Worm (Caenorhabditis elegans) whole organism, midembryonic: ENCODE measurements around the gene mdt-8.

Experiments
- T22C8.4 ChIP-seq: fragments of 200-800 bp; sonication (Bioruptor generic); IDR thresholded peaks from 2 replicates; pipeline ENCODE4 v1.3.6; 2022; ENCODE audit warnings: missing genetic modification characterization, missing compliant biosample characterization
- cog-1 ChIP-seq: sonication (generic microtip); optimal IDR thresholded peaks from 2 replicates; lab custom pipeline; 2016; ENCODE audit warnings: missing genetic modification characterization, missing compliant biosample characterization
- flt-1 ChIP-seq: fragments of 200-800 bp; sonication (Bioruptor generic); IDR thresholded peaks from 2 replicates; pipeline ENCODE4 v1.3.6; 2022; ENCODE audit warnings: missing genetic modification characterization, missing compliant biosample characterization
- klf-2 ChIP-seq: fragments of 200-800 bp; sonication (Bioruptor generic); conservative IDR thresholded peaks from 2 replicates; pipeline ENCODE4 v1.3.6; 2022; ENCODE audit warnings: missing genetic modification reagents, missing genetic modification characterization, missing compliant biosample characterization
- med-1 ChIP-seq: sonication (generic microtip); optimal IDR thresholded peaks from 2 replicates; lab custom pipeline; 2017; ENCODE audit warnings: missing genetic modification characterization, mild to moderate bottlenecking, missing compliant biosample characterization, antibody characterized with exemption, missing genetic modification reagents; ENCODE audit not compliant: insufficient read depth
- ref-1 ChIP-seq: fragments of 200-800 bp; sonication (Bioruptor generic); conservative IDR thresholded peaks from 2 replicates; pipeline ENCODE4 v1.3.6; 2022; ENCODE audit warnings: missing genetic modification reagents, missing genetic modification characterization, missing compliant biosample characterization
- tab-1 ChIP-seq: fragments of 200-800 bp; sonication (Bioruptor generic); IDR thresholded peaks from 2 replicates; pipeline ENCODE4 v1.3.6; 2022; ENCODE audit warnings: missing genetic modification characterization, missing compliant biosample characterization
- ztf-23 ChIP-seq: fragments of 200-800 bp; sonication (Bioruptor generic); IDR thresholded peaks from 2 replicates; pipeline ENCODE4 v1.3.6; 2022; ENCODE audit warnings: missing genetic modification reagents, missing genetic modification characterization, missing compliant biosample characterization
- ztf-29 ChIP-seq: fragments of 200-800 bp; sonication (Bioruptor generic); IDR thresholded peaks from 2 replicates; pipeline ENCODE4 v1.3.6; 2022; ENCODE audit warnings: missing genetic modification reagents, missing genetic modification characterization, missing compliant biosample characterization

mdt-8 gene

DNA sequence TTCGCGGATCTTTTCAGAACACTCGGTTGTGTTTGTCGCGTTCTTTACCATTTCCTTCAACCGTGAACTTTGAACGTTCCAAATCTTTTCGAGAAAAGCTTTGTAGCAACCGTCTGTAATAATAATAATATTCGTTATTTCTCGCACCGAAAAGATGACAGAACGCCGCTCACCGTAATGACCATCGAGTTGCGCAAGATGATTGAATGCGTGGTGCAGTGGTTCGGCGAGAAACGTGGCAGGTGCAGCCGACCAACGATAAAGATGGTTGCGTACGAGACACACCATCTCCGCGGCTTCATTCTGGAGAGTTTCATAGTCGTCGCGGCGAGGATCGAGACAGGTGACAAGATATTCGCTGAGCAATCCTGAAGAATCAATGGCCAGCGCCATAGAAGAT lies 9.3 kb upstream of the mdt-8 start:
- TF ChIP-seq cog-1 (tag; lab: Kevin White, UChicago): no peak
- TF ChIP-seq ztf-23 (GFP tag; lab: Robert Waterston, UW): no peak
- no peak for TF ChIP-seq ref-1 (GFP tag; lab: Robert Waterston, UW)
- no peak for TF ChIP-seq tab-1 (GFP tag; lab: Robert Waterston, UW)
- TF ChIP-seq klf-2: no peak

DNA sequence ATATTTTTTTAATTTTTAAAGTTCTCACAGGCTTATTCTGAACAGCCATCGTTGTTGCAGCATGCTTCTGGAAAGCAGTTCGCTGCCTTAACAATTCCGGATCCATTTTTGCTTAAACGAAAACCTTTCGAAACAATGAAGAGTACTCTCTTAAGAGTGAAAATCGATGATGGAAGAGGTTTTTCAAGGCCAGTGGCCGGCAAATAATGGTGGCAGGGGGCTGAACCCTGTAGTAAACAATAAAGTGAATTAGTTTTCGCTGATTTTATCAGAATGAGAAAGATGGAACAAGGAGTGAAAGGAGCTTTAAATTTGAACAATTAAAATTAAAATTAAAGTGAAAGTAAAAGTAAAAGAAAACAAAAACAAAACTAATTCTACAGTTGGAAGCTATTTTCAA lies 8.8 kb upstream of the mdt-8 start, which contains the start of gene gtf-2E2:
gtf-2E2 (minus strand) TSS at position 111 of the 400 bp plus-strand sequence.
- TF ChIP-seq T22C8.4 (GFP tag; lab: Robert Waterston, UW) (peak; percentile 62), klf-2 (no peak)

- no peak for TF ChIP-seq klf-2
- TF ChIP-seq T22C8.4 (GFP tag; lab: Robert Waterston, UW): no peak
- TF ChIP-seq cog-1 (tag; lab: Kevin White, UChicago): no peak
- no peak for TF ChIP-seq flt-1 (GFP tag; lab: Robert Waterston, UW)
- TF ChIP-seq tab-1 (GFP tag; lab: Robert Waterston, UW): no peak
- no peak for TF ChIP-seq ztf-29 (GFP tag; lab: Robert Waterston, UW)
Measured at ce11 chrII:11538741-11539140, 5.1 kb upstream of the mdt-8 start, which contains the start of gene Y62F5A.9. Y62F5A.9 (minus strand) TSS chrII:11538841.

- TF ChIP-seq T22C8.4 (GFP tag; lab: Robert Waterston, UW): peak; percentile 45; the same call in 1 of the 2 replicates
- TF ChIP-seq flt-1 (GFP tag; lab: Robert Waterston, UW): peak; percentile 76
- TF ChIP-seq ztf-29 (GFP tag; lab: Robert Waterston, UW): no peak
Measured at ce11 chrII:11537606-11538016, 4.0 kb upstream of the mdt-8 start.

DNA sequence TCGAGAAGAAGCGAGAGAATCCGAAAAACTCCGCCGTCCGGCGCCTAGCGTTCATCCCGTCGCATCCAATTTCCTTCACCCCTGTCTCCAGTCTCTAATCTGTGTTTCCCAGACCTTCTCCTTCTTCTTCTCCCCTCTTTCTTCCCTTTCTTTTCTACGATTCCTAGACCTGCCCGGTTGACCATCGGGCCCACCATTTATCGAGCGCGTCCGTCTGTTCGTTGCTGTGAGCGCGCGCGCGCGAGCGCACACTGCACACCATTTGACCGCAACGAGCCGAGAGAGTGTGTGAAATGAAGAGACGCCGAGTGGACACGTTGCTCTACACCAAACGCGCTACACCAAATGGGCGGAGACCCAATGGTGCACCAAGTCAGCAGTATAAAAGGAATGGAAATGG lies 3.5 kb upstream of the mdt-8 start:
- no peak for TF ChIP-seq T22C8.4 (GFP tag; lab: Robert Waterston, UW)
- TF ChIP-seq ztf-29 (GFP tag; lab: Robert Waterston, UW): no peak
- TF ChIP-seq ref-1 (GFP tag; lab: Robert Waterston, UW): no peak
- TF ChIP-seq ztf-23 (GFP tag; lab: Robert Waterston, UW): 0 out of 2 replicates have a peak, but pooled peaks have one; percentile 18

- no peak for TF ChIP-seq cog-1 (tag; lab: Kevin White, UChicago)
- TF ChIP-seq ref-1 (GFP tag; lab: Robert Waterston, UW): no peak
- TF ChIP-seq flt-1 (GFP tag; lab: Robert Waterston, UW): no peak
- TF ChIP-seq tab-1 (GFP tag; lab: Robert Waterston, UW): no peak
- TF ChIP-seq ztf-23 (GFP tag; lab: Robert Waterston, UW): no peak
- TF ChIP-seq T22C8.4 (GFP tag; lab: Robert Waterston, UW): no peak
- TF ChIP-seq klf-2: no peak
- no peak for TF ChIP-seq med-1 (GFP tag; lab: Kevin White, UChicago)
- TF ChIP-seq ztf-29 (GFP tag; lab: Robert Waterston, UW): no peak
Measured at ce11 chrII:11536505-11536904, 2.9 kb upstream of the mdt-8 start.

DNA sequence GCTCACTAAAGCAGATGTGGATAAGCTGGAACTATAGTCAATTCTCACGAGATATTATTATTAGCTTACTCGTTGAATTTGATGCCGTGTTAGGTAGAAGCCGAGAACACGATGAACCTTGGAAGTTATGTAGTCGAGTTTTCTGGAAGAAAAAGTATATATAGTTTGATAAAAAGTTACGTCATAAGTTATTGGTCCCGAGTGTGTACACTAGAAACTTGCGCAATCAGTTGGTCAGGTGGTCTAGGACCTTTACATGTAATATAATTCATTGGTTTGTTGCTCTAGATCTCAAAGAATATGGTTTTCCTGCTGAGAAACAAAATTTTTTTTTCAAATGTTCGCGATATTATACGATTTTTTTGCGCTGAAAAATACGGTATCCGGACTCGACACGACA lies 2.3 kb upstream of the mdt-8 start:
- TF ChIP-seq tab-1 (GFP tag; lab: Robert Waterston, UW) (no peak), med-1 (GFP tag; lab: Kevin White, UChicago) (no peak), ref-1 (GFP tag; lab: Robert Waterston, UW) (no peak), cog-1 (tag; lab: Kevin White, UChicago) (no peak), flt-1 (GFP tag; lab: Robert Waterston, UW) (no peak), ztf-29 (GFP tag; lab: Robert Waterston, UW) (no peak), T22C8.4 (GFP tag; lab: Robert Waterston, UW) (no peak), klf-2 (no peak), ztf-23 (GFP tag; lab: Robert Waterston, UW) (no peak)

- TF ChIP-seq ztf-29 (GFP tag; lab: Robert Waterston, UW): no peak
- no peak for TF ChIP-seq tab-1 (GFP tag; lab: Robert Waterston, UW)
- no peak for TF ChIP-seq ztf-23 (GFP tag; lab: Robert Waterston, UW)
- TF ChIP-seq cog-1 (tag; lab: Kevin White, UChicago): no peak
- TF ChIP-seq flt-1 (GFP tag; lab: Robert Waterston, UW): peak; percentile 71
- TF ChIP-seq ref-1 (GFP tag; lab: Robert Waterston, UW): no peak
Measured at ce11 chrII:11535429-11535828, 1.8 kb upstream of the mdt-8 start.

DNA sequence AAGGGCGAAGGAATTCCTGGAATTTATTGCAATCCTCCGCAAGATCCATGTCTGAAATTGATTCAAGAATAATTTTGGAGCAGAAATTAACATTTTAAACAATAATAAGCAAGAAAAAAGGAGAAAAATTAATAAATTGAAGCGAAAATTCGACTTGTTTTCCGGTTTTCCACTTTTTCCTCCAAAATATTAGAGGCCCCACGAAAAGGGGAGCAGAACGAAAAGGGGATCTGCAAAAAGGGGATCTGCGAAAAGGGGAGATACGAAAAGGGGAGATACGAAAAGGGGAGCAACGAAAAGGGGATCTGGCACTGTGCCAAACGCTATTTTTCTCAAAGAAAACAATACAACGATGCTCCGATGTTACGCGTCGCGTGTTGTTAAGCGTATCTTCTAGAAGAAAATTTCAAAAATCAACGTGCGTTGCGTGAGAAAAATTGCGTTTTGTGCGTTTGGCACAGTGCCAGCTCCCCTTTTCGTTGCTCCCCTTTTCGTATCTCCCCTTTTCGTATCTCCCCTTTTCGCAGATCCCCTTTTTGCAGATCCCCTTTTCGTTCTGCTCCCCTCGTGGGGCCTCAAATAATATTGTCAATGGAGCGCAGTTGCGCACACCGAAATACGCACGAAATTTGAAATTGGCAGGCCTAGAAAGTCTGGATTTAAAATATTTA lies 948 bp upstream of the mdt-8 start, which contains the start of gene Y62F5A.12:
Y62F5A.12 (minus strand) TSS at position 51 of the 671 bp plus-strand sequence.
- TF ChIP-seq ref-1 (GFP tag; lab: Robert Waterston, UW) (peak; percentile 56), klf-2 (peak; percentile 94), tab-1 (GFP tag; lab: Robert Waterston, UW) (peak; percentile 86), ztf-29 (GFP tag; lab: Robert Waterston, UW) (peak; percentile 57; the same call in 1 of the 2 replicates), cog-1 (tag; lab: Kevin White, UChicago) (peak; percentile 64), flt-1 (GFP tag; lab: Robert Waterston, UW) (peak; percentile 88), T22C8.4 (GFP tag; lab: Robert Waterston, UW) (peak; percentile 73), ztf-23 (GFP tag; lab: Robert Waterston, UW) (peak; percentile 92)

DNA sequence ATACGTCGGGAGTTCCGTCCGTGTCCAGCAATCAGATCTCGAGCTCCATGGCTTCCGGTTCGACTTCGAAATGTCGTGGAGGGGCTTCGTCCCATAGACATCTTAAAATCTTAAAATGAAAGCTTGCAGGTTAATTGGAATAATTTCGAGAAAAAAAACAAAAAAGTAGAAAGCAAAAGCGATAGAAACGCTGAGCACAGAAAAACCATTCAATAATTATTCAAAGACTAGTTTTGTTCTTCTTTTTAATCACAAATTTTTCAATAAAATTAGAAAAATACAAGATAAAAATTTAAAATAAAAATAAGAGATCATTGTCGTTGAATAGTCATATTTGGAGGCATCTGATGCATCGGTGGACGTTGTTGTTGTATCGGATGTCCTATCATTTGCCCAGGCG lies 6.7 kb downstream of the mdt-8 start, which contains the start of gene age-1:
age-1 (minus strand) TSS at position 101 of the 400 bp plus-strand sequence.
- TF ChIP-seq klf-2 (no peak), med-1 (GFP tag; lab: Kevin White, UChicago) (no peak), ztf-23 (GFP tag; lab: Robert Waterston, UW) (no peak), flt-1 (GFP tag; lab: Robert Waterston, UW) (no peak), ztf-29 (GFP tag; lab: Robert Waterston, UW) (no peak)
